Fruit fly (Drosophila melanogaster) whole organism, embryonic: ENCODE results near the gene CG7320.
A peak's percentile ranks its signal among the peaks of the same experiment; 100 is the strongest.

Experiments used
- Atf6 ChIP-seq: fragments of 200-800 bp; sonication (Bioruptor generic); IDR thresholded peaks from 2 replicates; pipeline ENCODE4 v1.3.6; 2022; ENCODE audit warnings: missing biosample characterization, missing genetic modification characterization
- CG14014 ChIP-seq: fragments of 200-800 bp; sonication (Bioruptor generic); IDR thresholded peaks from 2 replicates; pipeline ENCODE4 v1.3.6; 2022; ENCODE audit warnings: missing biosample characterization, missing genetic modification characterization
- CG16779 ChIP-seq: fragments of 200-800 bp; sonication (Bioruptor generic); IDR thresholded peaks from 2 replicates; pipeline ENCODE4 v1.3.6; 2022; ENCODE audit warnings: missing biosample characterization, missing genetic modification characterization
- CG16813 ChIP-seq: fragments of 200-800 bp; sonication (Bioruptor generic); IDR thresholded peaks from 3 replicates; pipeline ENCODE4 v1.3.6; 2022; ENCODE audit warnings: missing biosample characterization, missing genetic modification characterization; ENCODE audit not compliant: partially characterized antibody
- CG2199 ChIP-seq: fragments of 200-800 bp; sonication (Bioruptor generic); IDR thresholded peaks from 3 replicates; pipeline ENCODE4 v1.3.6; 2022; ENCODE audit warnings: missing biosample characterization, missing genetic modification characterization
- CG2678 ChIP-seq: fragments of 200-800 bp; sonication (Bioruptor generic); optimal IDR thresholded peaks from 3 replicates; lab custom pipeline; 2019; ENCODE audit warnings: missing biosample characterization, mild to moderate bottlenecking, missing genetic modification characterization, moderate library complexity
- CG31365 ChIP-seq: fragments of 200-800 bp; sonication (Bioruptor generic); optimal IDR thresholded peaks from 2 replicates; lab custom pipeline; 2018; ENCODE audit warnings: missing biosample characterization, mild to moderate bottlenecking, missing genetic modification characterization
- CG34224 ChIP-seq: fragments of 200-800 bp; sonication (Bioruptor generic); IDR thresholded peaks from 3 replicates; pipeline ENCODE4 v1.3.6; 2022; ENCODE audit warnings: missing biosample characterization, missing genetic modification characterization; ENCODE audit not compliant: partially characterized antibody
- CG3726 ChIP-seq: fragments of 200-800 bp; sonication (Bioruptor generic); IDR thresholded peaks from 3 replicates; pipeline ENCODE4, ENCODE4 v1.3.6; 2022; ENCODE audit warnings: missing biosample characterization, missing genetic modification characterization
- CG42726 ChIP-seq: fragments of 200-800 bp; sonication (Bioruptor generic); IDR thresholded peaks from 2 replicates; pipeline ENCODE4 v1.3.6; 2022; ENCODE audit warnings: missing biosample characterization, missing genetic modification characterization; ENCODE audit not compliant: partially characterized antibody
- CG4854 ChIP-seq: fragments of 200-800 bp; sonication (Bioruptor generic); optimal IDR thresholded peaks from 2 replicates; lab custom pipeline; 2016; ENCODE audit warnings: missing biosample characterization, missing genetic modification characterization, inconsistent platforms
- CG5180 ChIP-seq: fragments of 200-800 bp; sonication (Bioruptor generic); optimal IDR thresholded peaks from 3 replicates; lab custom pipeline; 2017; ENCODE audit warnings: missing biosample characterization, missing genetic modification characterization, mild to moderate bottlenecking, moderate library complexity, missing genetic modification reagents
- CG6654 ChIP-seq: fragments of 200-800 bp; sonication (Bioruptor generic); optimal IDR thresholded peaks from 2 replicates; lab custom pipeline; 2017; ENCODE audit warnings: missing biosample characterization, mild to moderate bottlenecking, missing genetic modification characterization
- CG6854 ChIP-seq: fragments of 200-800 bp; sonication (Bioruptor generic); optimal IDR thresholded peaks from 3 replicates; lab custom pipeline; 2017; ENCODE audit warnings: missing biosample characterization, mild to moderate bottlenecking, missing genetic modification characterization
- CG7786 ChIP-seq: fragments of 200-800 bp; sonication (Bioruptor generic); optimal IDR thresholded peaks from 2 replicates; lab custom pipeline; 2016; ENCODE audit warnings: missing biosample characterization, missing genetic modification characterization
- CG9876 ChIP-seq: fragments of 200-800 bp; sonication (Bioruptor generic); optimal IDR thresholded peaks from 2 replicates; lab custom pipeline; 2016; ENCODE audit warnings: missing biosample characterization, missing genetic modification characterization
- Chrac-16 ChIP-seq: fragments of 200-800 bp; sonication (Bioruptor generic); optimal IDR thresholded peaks from 3 replicates; lab custom pipeline; 2016; ENCODE audit warnings: missing biosample characterization, missing genetic modification characterization
- Dad ChIP-seq: fragments of 200-800 bp; sonication (Bioruptor generic); optimal IDR thresholded peaks from 3 replicates; lab custom pipeline; 2016; ENCODE audit warnings: missing biosample characterization, missing genetic modification characterization
- Doc2 ChIP-seq: fragments of 200-800 bp; sonication (Bioruptor generic); IDR thresholded peaks from 2 replicates; pipeline ENCODE4 v1.3.6; 2022; ENCODE audit warnings: missing biosample characterization, missing genetic modification characterization
- E2f2 ChIP-seq: fragments of 200-800 bp; sonication (Bioruptor generic); IDR thresholded peaks from 2 replicates; pipeline ENCODE4 v1.3.6; 2022; ENCODE audit warnings: missing biosample characterization, missing genetic modification characterization
- HLH3B ChIP-seq: fragments of 200-800 bp; sonication (Bioruptor generic); IDR thresholded peaks from 2 replicates; pipeline ENCODE4 v1.3.6; 2022; ENCODE audit warnings: missing biosample characterization, missing genetic modification characterization
- Med ChIP-seq: fragments of 200-800 bp; sonication (Bioruptor generic); peaks from one replicate; lab custom pipeline; 2016; ENCODE audit warnings: missing biosample characterization, missing genetic modification characterization, mild to moderate bottlenecking, inconsistent platforms, moderate library complexity
- Neu2 ChIP-seq: fragments of 200-800 bp; sonication (Bioruptor generic); optimal IDR thresholded peaks from 3 replicates; lab custom pipeline; 2016; ENCODE audit warnings: missing biosample characterization, missing genetic modification characterization, borderline replicate concordance
- Nf-YA ChIP-seq: fragments of 200-800 bp; sonication (Bioruptor generic); IDR thresholded peaks from 2 replicates; pipeline ENCODE4 v1.3.6; 2022; ENCODE audit warnings: missing biosample characterization, missing genetic modification characterization
- NfI ChIP-seq: fragments of 200-800 bp; sonication (Bioruptor generic); optimal IDR thresholded peaks from 3 replicates; lab custom pipeline; 2018; ENCODE audit warnings: missing biosample characterization, mild to moderate bottlenecking, missing genetic modification characterization, moderate library complexity
- Scr ChIP-seq: fragments of 200-800 bp; sonication (Bioruptor generic); IDR thresholded peaks from 2 replicates; pipeline ENCODE4 v1.3.6; 2022; ENCODE audit warnings: missing biosample characterization, missing genetic modification characterization; ENCODE audit not compliant: partially characterized antibody
- Sox100B ChIP-seq: fragments of 200-800 bp; sonication (Bioruptor generic); optimal IDR thresholded peaks from 3 replicates; lab custom pipeline; 2018; ENCODE audit warnings: missing biosample characterization, mild to moderate bottlenecking, missing genetic modification characterization
- Ssrp ChIP-seq: fragments of 200-800 bp; sonication (Bioruptor generic); optimal IDR thresholded peaks from 2 replicates; lab custom pipeline; 2018; ENCODE audit warnings: missing biosample characterization, mild to moderate bottlenecking, missing genetic modification characterization, moderate library complexity
- ab ChIP-seq: fragments of 200-800 bp; sonication (Bioruptor generic); optimal IDR thresholded peaks from 2 replicates; lab custom pipeline; 2016; ENCODE audit warnings: missing biosample characterization, missing genetic modification characterization
- ara ChIP-seq: fragments of 200-800 bp; sonication (Bioruptor generic); IDR thresholded peaks from 2 replicates; pipeline ENCODE4 v1.3.6; 2022; ENCODE audit warnings: missing biosample characterization, missing genetic modification characterization
- bbx ChIP-seq: fragments of 200-800 bp; sonication (Bioruptor generic); IDR thresholded peaks from 2 replicates; pipeline ENCODE4 v1.3.6; 2022; ENCODE audit warnings: missing biosample characterization, missing genetic modification characterization; ENCODE audit not compliant: partially characterized antibody
- br ChIP-seq: fragments of >200 bp; optimal IDR thresholded peaks from 2 replicates; lab custom pipeline; 2017
- cg ChIP-seq: fragments of 200-800 bp; sonication (Bioruptor generic); optimal IDR thresholded peaks from 3 replicates; lab custom pipeline; 2019; ENCODE audit warnings: missing biosample characterization, mild to moderate bottlenecking, missing genetic modification characterization, moderate library complexity
- chm ChIP-seq: fragments of 200-800 bp; sonication (Bioruptor generic); IDR thresholded peaks from 2 replicates; pipeline ENCODE4 v1.3.6; 2022; ENCODE audit warnings: missing biosample characterization, missing genetic modification characterization
- crc ChIP-seq: fragments of 200-800 bp; sonication (Bioruptor generic); optimal IDR thresholded peaks from 2 replicates; lab custom pipeline; 2016; ENCODE audit warnings: missing biosample characterization, missing genetic modification characterization
- croc ChIP-seq: fragments of 200-800 bp; sonication (Bioruptor generic); conservative IDR thresholded peaks from 3 replicates; pipeline ENCODE4 v1.3.6; 2022; ENCODE audit warnings: missing biosample characterization, missing genetic modification characterization
- dm ChIP-seq: fragments of 200-800 bp; sonication (Bioruptor generic); optimal IDR thresholded peaks from 3 replicates; lab custom pipeline; 2016; ENCODE audit warnings: missing biosample characterization, missing genetic modification characterization
- fru ChIP-seq: fragments of >200 bp; optimal IDR thresholded peaks from 2 replicates; lab custom pipeline; 2017
- fu2 ChIP-seq: fragments of 200-800 bp; sonication (Bioruptor generic); optimal IDR thresholded peaks from 2 replicates; lab custom pipeline; 2016; ENCODE audit warnings: missing biosample characterization, missing genetic modification characterization
- jigr1 ChIP-seq: fragments of 200-800 bp; sonication (Bioruptor generic); IDR thresholded peaks from 3 replicates; pipeline ENCODE4 v1.3.6; 2022; ENCODE audit warnings: missing biosample characterization, missing genetic modification characterization
- lab ChIP-seq: fragments of 200-800 bp; sonication (Bioruptor generic); optimal IDR thresholded peaks from 3 replicates; lab custom pipeline; 2017; ENCODE audit warnings: missing biosample characterization, missing genetic modification characterization, mild to moderate bottlenecking, moderate library complexity, missing genetic modification reagents
- lov ChIP-seq, 2 experiments: fragments of 200-800 bp in 1 of 2; fragments of >200 bp in 1 of 2; sonication (Bioruptor generic) in 1 of 2; IDR thresholded peaks in 1 of 2; optimal IDR thresholded peaks in 1 of 2; 2 replicates in 1 of 2; 3 replicates in 1 of 2; pipeline versions ENCODE4 v1.3.6 to Lab custom; 2017 to 2022; ENCODE audit warnings: missing biosample characterization in 1 of 2, missing genetic modification characterization in 1 of 2
- mld ChIP-seq: fragments of 200-800 bp; sonication (Bioruptor generic); IDR thresholded peaks from 3 replicates; pipeline ENCODE4 v1.3.6; 2022; ENCODE audit warnings: missing biosample characterization, missing genetic modification characterization; ENCODE audit not compliant: partially characterized antibody
- pum ChIP-seq: fragments of 200-800 bp; sonication (Bioruptor generic); optimal IDR thresholded peaks from 2 replicates; lab custom pipeline; 2016; ENCODE audit warnings: missing biosample characterization, missing genetic modification characterization
- pzg ChIP-seq: fragments of 200-800 bp; sonication (Bioruptor generic); optimal IDR thresholded peaks from 3 replicates; lab custom pipeline; 2018; ENCODE audit warnings: missing biosample characterization, mild to moderate bottlenecking, missing genetic modification characterization, moderate library complexity
- sr ChIP-seq: fragments of 200-800 bp; sonication (Bioruptor generic); IDR thresholded peaks from 3 replicates; pipeline ENCODE4 v1.3.6; 2022; ENCODE audit warnings: missing biosample characterization, missing genetic modification characterization
- sug ChIP-seq: fragments of 200-800 bp; optimal IDR thresholded peaks from 2 replicates; lab custom pipeline; 2019; ENCODE audit warnings: missing biosample characterization, mild to moderate bottlenecking, missing genetic modification characterization, moderate library complexity
- tll ChIP-seq, 2 experiments: fragments of 200-800 bp in 1 of 2; fragments of >200 bp in 1 of 2; sonication (Bioruptor generic) in 1 of 2; optimal IDR thresholded peaks; 2 replicates each; lab custom pipeline; 2017 to 2019; ENCODE audit warnings: missing biosample characterization in 2 of 2, missing genetic modification characterization in 2 of 2, mild to moderate bottlenecking in 1 of 2, moderate library complexity in 1 of 2
- vfl ChIP-seq: fragments of 200-800 bp; sonication (Bioruptor generic); optimal IDR thresholded peaks from 2 replicates; lab custom pipeline; 2016; ENCODE audit warnings: missing biosample characterization, missing genetic modification characterization
- vvl ChIP-seq: fragments of 200-800 bp; sonication (Bioruptor generic); IDR thresholded peaks from 2 replicates; pipeline ENCODE4 v1.3.6; 2022; ENCODE audit warnings: missing biosample characterization, missing genetic modification characterization

The CG7320 gene

dm6 chr3L:18212237-18212653 is 11.0 kb downstream of the CG7320 start (continued):
- TF ChIP-seq chm (GFP tag; lab: Robert Waterston, UW) (peak; percentile 87), ab (GFP tag; lab: Kevin White, UChicago) (peak; percentile 33), vvl (GFP tag; lab: Robert Waterston, UW) (peak; percentile 96), Doc2 (GFP tag; lab: Robert Waterston, UW) (no peak; the same call in 1 of the 2 replicates), Ssrp (tag; lab: Kevin White, UChicago) (peak; percentile 71), CG3726 (GFP tag; lab: Robert Waterston, UW) (peak; percentile 83), crc (peak; percentile 25), E2f2 (GFP tag; lab: Robert Waterston, UW) (peak; percentile 73), fu2 (GFP tag; lab: Kevin White, UChicago) (no peak), cg (GFP tag; lab: Kevin White, UChicago) (no peak), pum (GFP tag; lab: Kevin White, UChicago) (peak; percentile 59), Nf-YA (peak; percentile 88), CG2199 (GFP tag; lab: Robert Waterston, UW) (peak; percentile 83; the same call in 2 of the 3 replicates), sr (no peak; the same call in 2 of the 3 replicates), lab (GFP tag; lab: Kevin White, UChicago) (peak; percentile 69), NfI (GFP tag; lab: Kevin White, UChicago) (peak; percentile 51), ara (GFP tag; lab: Robert Waterston, UW) (peak; percentile 95), lov (optimal IDR thresholded peaks at IDR 0.05; lab: Kevin White, UChicago) (no peak), lov (GFP tag; IDR thresholded peaks at IDR 0.05; lab: Robert Waterston, UW) (peak; percentile 93), CG42726 (GFP tag; lab: Robert Waterston, UW) (no peak), Med (GFP tag; lab: Kevin White, UChicago) (peak; percentile 88), mld (GFP tag; lab: Robert Waterston, UW) (no peak), Atf6 (GFP tag; lab: Robert Waterston, UW) (peak; percentile 85; the same call in 1 of the 2 replicates), br (lab: Kevin White, UChicago) (no peak), croc (GFP tag; lab: Robert Waterston, UW) (peak; percentile 86), CG34224 (GFP tag; lab: Robert Waterston, UW) (no peak), tll (GFP tag; optimal IDR thresholded peaks at IDR 0.05; lab: Kevin White, UChicago) (no peak), CG9876 (GFP tag; lab: Kevin White, UChicago) (no peak), CG6854 (peak; percentile 7), CG7786 (GFP tag; lab: Kevin White, UChicago) (peak; percentile 41), vfl (peak; percentile 13), pzg (GFP tag; lab: Kevin White, UChicago) (no peak), bbx (GFP tag; lab: Robert Waterston, UW) (no peak), Sox100B (GFP tag; lab: Kevin White, UChicago) (peak; percentile 80), CG31365 (peak; percentile 14), fru (lab: Kevin White, UChicago) (no peak), Chrac-16 (peak; percentile 59), Dad (GFP tag; lab: Kevin White, UChicago) (no peak), Neu2 (GFP tag; lab: Kevin White, UChicago) (no peak), CG5180 (GFP tag; lab: Kevin White, UChicago) (peak; percentile 52), jigr1 (GFP tag; lab: Robert Waterston, UW) (no peak; the same call in none of the 3 replicates), HLH3B (GFP tag; lab: Robert Waterston, UW) (peak; percentile 94), Scr (GFP tag; lab: Robert Waterston, UW) (no peak), sug (tag; lab: Kevin White, UChicago) (no peak), CG6654 (peak; percentile 17), CG14014 (GFP tag; lab: Robert Waterston, UW) (peak; percentile 85; the same call in 1 of the 2 replicates), CG16813 (GFP tag; lab: Robert Waterston, UW) (no peak), CG2678 (peak; percentile 79), dm (GFP tag; lab: Kevin White, UChicago) (peak; percentile 8), CG4854 (peak; percentile 45), CG16779 (GFP tag; lab: Robert Waterston, UW) (peak; percentile 66; the same call in 1 of the 2 replicates)
